Worm (Caenorhabditis elegans): ENCODE measurements around the gene T04F8.2.

Gene T04F8.2

DNA sequence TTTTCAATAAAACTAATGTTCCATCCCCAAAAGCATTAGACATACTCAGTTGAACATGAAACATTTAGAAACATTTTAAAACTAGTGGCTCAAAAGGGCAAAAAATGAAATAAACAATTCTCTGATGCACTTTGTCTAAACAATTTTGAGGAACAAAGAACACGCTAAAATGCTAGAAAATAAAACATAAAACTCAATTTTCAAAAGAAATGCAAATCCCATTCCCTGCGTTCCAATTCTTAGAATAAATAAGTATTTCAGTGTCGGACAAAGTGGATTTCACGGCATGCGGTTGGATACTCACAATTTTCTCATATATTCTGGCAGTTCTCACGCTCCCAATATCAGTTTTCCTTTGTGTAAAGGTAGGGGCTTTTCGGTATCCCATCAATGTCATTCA lies 23.1 kb downstream of the T04F8.2 start:
- peak; percentile 14 for TF ChIP-seq fkh-10 (GFP tag; optimal IDR thresholded peaks at IDR 0.05)
- peak; percentile 62 for TF ChIP-seq ces-1 (GFP tag; optimal IDR thresholded peaks at IDR 0.05)
- TF ChIP-seq nhr-76 (tag; optimal IDR thresholded peaks at IDR 0.05): no peak

DNA sequence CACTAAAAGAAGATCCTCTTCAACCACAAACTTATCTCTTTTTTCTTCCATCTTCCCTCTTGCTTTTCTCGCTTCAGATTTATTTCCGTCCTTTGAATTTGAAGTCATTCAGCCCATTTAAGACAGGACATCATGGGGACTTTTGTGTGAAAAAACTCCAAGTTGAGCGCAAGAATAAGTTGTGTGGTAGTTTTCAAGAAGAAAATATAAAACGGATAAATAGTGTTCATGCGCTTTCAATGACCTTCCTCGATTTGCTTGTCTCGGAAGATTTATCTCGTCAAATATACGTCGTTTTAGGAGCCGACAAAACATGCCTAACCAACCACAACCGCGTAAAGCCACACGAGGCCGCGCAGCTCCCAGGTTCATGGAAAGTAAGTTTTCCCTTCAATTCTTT lies 24.3 kb downstream of the T04F8.2 start, which contains the start of gene sto-6:
sto-6 (plus strand) TSS at position 301 of the 400 bp plus-strand sequence.
- TF ChIP-seq F37D6.2 (tag; optimal IDR thresholded peaks at IDR 0.05) (no peak), ztf-7 (tag; optimal IDR thresholded peaks at IDR 0.05) (no peak), Y5F2A.4 (GFP tag; optimal IDR thresholded peaks at IDR 0.05) (no peak), lir-3 (tag; optimal IDR thresholded peaks at IDR 0.05) (no peak), vab-7 (GFP tag; IDR thresholded peaks at IDR 0.05) (no peak), ctbp-1 (GFP tag; IDR thresholded peaks at IDR 0.05) (no peak), nhr-41 (GFP tag; IDR thresholded peaks at IDR 0.05) (no peak), F26F4.8 (GFP tag; conservative IDR thresholded peaks at IDR 0.05) (no peak), Y105C5A.15 (GFP tag; IDR thresholded peaks at IDR 0.05) (no peak), ceh-44 (GFP tag; IDR thresholded peaks at IDR 0.05) (no peak), mdl-1 (tag; optimal IDR thresholded peaks at IDR 0.05) (no peak), R02D3.7 (tag; optimal IDR thresholded peaks at IDR 0.05) (no peak)

DNA sequence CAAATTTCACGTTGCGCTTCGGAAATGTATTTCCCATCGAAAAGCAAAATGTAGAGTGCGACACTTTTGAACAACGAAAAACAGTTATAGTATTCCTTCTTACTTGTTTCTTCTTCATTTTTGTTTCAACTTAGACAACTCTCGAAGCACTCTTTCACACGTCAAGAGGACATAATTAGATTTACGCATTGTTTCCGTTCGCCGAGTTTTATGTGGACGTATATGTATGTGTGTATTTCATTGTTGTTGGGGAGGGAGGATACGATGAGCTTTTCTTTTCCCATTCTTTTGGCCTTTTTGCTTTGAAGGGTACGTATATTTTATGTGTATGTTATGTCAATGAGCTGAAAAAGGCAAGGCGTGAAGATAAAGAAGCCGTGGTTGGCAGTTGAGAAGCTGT lies 25.9 kb downstream of the T04F8.2 start:
- TF ChIP-seq hmg-1.1 (GFP tag; IDR thresholded peaks at IDR 0.05): 0 out of 2 replicates have a peak, but pooled peaks have one; percentile 24
- 0 out of 2 replicates have a peak, but pooled peaks have one; percentile 23 for TF ChIP-seq ctbp-1 (GFP tag; IDR thresholded peaks at IDR 0.05)
- no peak for TF ChIP-seq nhr-42 (GFP tag; IDR thresholded peaks at IDR 0.05)
- TF ChIP-seq egl-43 (GFP tag; IDR thresholded peaks at IDR 0.05): no peak
- TF ChIP-seq pha-4 (GFP tag; IDR thresholded peaks at IDR 0.05): no peak
- no peak for TF ChIP-seq pha-4 (tag; optimal IDR thresholded peaks at IDR 0.05)
- peak; percentile 30 for TF ChIP-seq aha-1 (tag)

DNA sequence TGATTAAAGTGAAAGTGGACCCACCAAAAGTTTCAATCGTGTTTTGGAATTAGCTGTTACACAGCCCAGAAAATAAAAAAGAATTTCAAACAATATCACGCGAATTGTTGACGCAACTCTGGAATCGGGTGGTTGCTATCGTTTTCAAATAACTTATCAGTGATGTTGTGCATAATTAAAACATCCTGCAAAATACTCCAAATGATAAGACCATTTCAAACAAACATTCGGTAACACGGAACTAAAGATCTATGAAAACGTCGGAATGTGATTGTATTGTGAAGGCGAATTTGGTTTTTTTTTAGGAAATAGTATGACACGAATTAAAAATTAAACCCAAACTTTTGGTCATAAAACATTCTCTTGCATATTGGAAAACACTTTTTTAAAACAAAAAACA lies 27.8 kb downstream of the T04F8.2 start, which contains the start of gene spp-30:
spp-30 (minus strand) TSS at position 101 of the 400 bp plus-strand sequence.
- no peak for TF ChIP-seq mxl-2 (GFP tag; conservative IDR thresholded peaks at IDR 0.05)
- no peak for TF ChIP-seq madf-5 (GFP tag; IDR thresholded peaks at IDR 0.05)
- no peak for TF ChIP-seq attf-4 (tag; optimal IDR thresholded peaks at IDR 0.05)
- TF ChIP-seq hif-1 (tag; optimal IDR thresholded peaks at IDR 0.05): no peak
- no peak for TF ChIP-seq php-3 (GFP tag; IDR thresholded peaks at IDR 0.05)
- no peak for TF ChIP-seq snpc-1.2 (GFP tag; IDR thresholded peaks at IDR 0.05)
- no peak for TF ChIP-seq skn-1 (tag; optimal IDR thresholded peaks at IDR 0.05)
- TF ChIP-seq mxl-3 (GFP tag; optimal IDR thresholded peaks at IDR 0.05): no peak
- no peak for TF ChIP-seq duxl-1 (tag; optimal IDR thresholded peaks at IDR 0.05; ENCODE audit: poor library complexity)
- no peak for TF ChIP-seq madf-9 (GFP tag; conservative IDR thresholded peaks at IDR 0.05)
- no peak for TF ChIP-seq dve-1 (tag; optimal IDR thresholded peaks at IDR 0.05; ENCODE audit: insufficient read depth)
- no peak for TF ChIP-seq lin-13 (GFP tag; optimal IDR thresholded peaks at IDR 0.05)
- TF ChIP-seq ceh-82 (tag; optimal IDR thresholded peaks at IDR 0.05): no peak

DNA sequence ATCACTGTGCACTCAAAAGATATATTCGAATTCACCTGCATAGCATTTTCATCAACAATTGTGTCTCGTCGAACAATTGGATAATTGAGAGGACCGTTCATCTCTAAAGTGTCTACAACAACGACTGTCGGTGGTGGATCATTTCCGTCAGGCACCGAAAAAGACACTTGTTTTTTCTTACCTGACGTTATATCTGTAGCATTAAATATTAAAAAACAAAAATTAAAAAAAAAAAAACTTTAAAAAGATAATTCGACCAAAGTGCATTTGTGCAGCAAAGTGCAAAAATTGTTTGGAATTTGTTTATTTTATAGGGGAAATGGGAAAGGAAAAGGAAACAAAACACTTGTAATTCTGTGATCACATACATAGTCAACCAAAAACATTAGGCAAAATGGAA lies 29.4 kb downstream of the T04F8.2 start, which contains the start of gene twk-44:
twk-44 (minus strand) TSS at position 101 of the 400 bp plus-strand sequence.
- TF ChIP-seq unc-62 (GFP tag; optimal IDR thresholded peaks at IDR 0.05 in 1 of 2) (peak in 1 of 2 experiments; percentile 9), unc-62 (tag; optimal IDR thresholded peaks at IDR 0.05) (no peak), pha-4 (GFP tag; IDR thresholded peaks at IDR 0.05) (no peak), pha-4 (tag; optimal IDR thresholded peaks at IDR 0.05) (no peak)
